Worm (Caenorhabditis elegans) whole organism, late embryonic: ENCODE results near the gene fbxa-202.

Experiments
- C08G9.2 ChIP-seq: sonication (generic microtip); optimal IDR thresholded peaks from 2 replicates; lab custom pipeline; 2016; ENCODE audit warnings: mild to moderate bottlenecking, missing genetic modification characterization, moderate library complexity, missing compliant biosample characterization
- C38D4.7 ChIP-seq: fragments of 200-800 bp; sonication (Bioruptor generic); optimal IDR thresholded peaks from 2 replicates; lab custom pipeline; 2018; ENCODE audit warnings: mild to moderate bottlenecking, missing genetic modification characterization, moderate library complexity, missing compliant biosample characterization
- F13H6.1 ChIP-seq: sonication (generic microtip); optimal IDR thresholded peaks from 2 replicates; lab custom pipeline; 2016; ENCODE audit warnings: missing genetic modification characterization, missing compliant biosample characterization
- K02D7.2 ChIP-seq: sonication (generic microtip); optimal IDR thresholded peaks from 2 replicates; lab custom pipeline; 2017; ENCODE audit warnings: mild to moderate bottlenecking, missing genetic modification characterization, missing compliant biosample characterization
- ahr-1 ChIP-seq: sonication (generic microtip); optimal IDR thresholded peaks from 2 replicates; lab custom pipeline; 2016; ENCODE audit warnings: missing genetic modification characterization, missing compliant biosample characterization
- ceh-18 ChIP-seq: sonication (generic microtip); optimal IDR thresholded peaks from 2 replicates; lab custom pipeline; 2016; ENCODE audit warnings: missing genetic modification characterization, missing compliant biosample characterization
- ceh-19 ChIP-seq: fragments of 200-800 bp; sonication (Bioruptor generic); optimal IDR thresholded peaks from 2 replicates; lab custom pipeline; 2018; ENCODE audit warnings: mild to moderate bottlenecking, missing genetic modification characterization, missing compliant biosample characterization
- ceh-22 ChIP-seq: sonication (generic microtip); optimal IDR thresholded peaks from 2 replicates; lab custom pipeline; 2017; ENCODE audit warnings: missing biosample characterization, missing genetic modification characterization
- ceh-30 ChIP-seq: fragments of 150-350 bp; optimal IDR thresholded peaks from 2 replicates; lab custom pipeline; 2014; ENCODE audit warnings: missing biosample characterization, missing genetic modification characterization
- ceh-34 ChIP-seq: sonication (generic microtip); optimal IDR thresholded peaks from 2 replicates; lab custom pipeline; 2016; ENCODE audit warnings: mild to moderate bottlenecking, missing genetic modification characterization, missing compliant biosample characterization
- ceh-48 ChIP-seq: sonication (generic microtip); optimal IDR thresholded peaks from 2 replicates; lab custom pipeline; 2016; ENCODE audit warnings: missing genetic modification characterization, inconsistent platforms, missing compliant biosample characterization
- ceh-6 ChIP-seq: fragments of 200-800 bp; sonication (Bioruptor generic); optimal IDR thresholded peaks from 2 replicates; lab custom pipeline; 2018; ENCODE audit warnings: mild to moderate bottlenecking, missing genetic modification characterization, missing compliant biosample characterization
- che-1 ChIP-seq: sonication (generic microtip); optimal IDR thresholded peaks from 2 replicates; lab custom pipeline; 2016; ENCODE audit warnings: mild to moderate bottlenecking, missing genetic modification characterization, missing compliant biosample characterization
- dmd-4 ChIP-seq: sonication (generic microtip); optimal IDR thresholded peaks from 2 replicates; lab custom pipeline; 2016; ENCODE audit warnings: borderline replicate concordance, missing genetic modification characterization, missing compliant biosample characterization
- eyg-1 ChIP-seq: sonication (generic microtip); optimal IDR thresholded peaks from 2 replicates; lab custom pipeline; 2016; ENCODE audit warnings: missing genotype, missing genetic modification characterization, missing compliant biosample characterization
- fax-1 ChIP-seq: sonication (generic microtip); optimal IDR thresholded peaks from 2 replicates; lab custom pipeline; 2016; ENCODE audit warnings: missing genotype, missing genetic modification characterization, missing compliant biosample characterization
- fkh-10 ChIP-seq: fragments of 150-350 bp; optimal IDR thresholded peaks from 2 replicates; lab custom pipeline; 2014; ENCODE audit warnings: missing biosample characterization, missing genetic modification reagents, missing genetic modification characterization
- gmeb-2 ChIP-seq: sonication (generic microtip); optimal IDR thresholded peaks from 2 replicates; lab custom pipeline; 2016; ENCODE audit warnings: missing genetic modification characterization, inconsistent platforms, missing compliant biosample characterization
- hlh-13 ChIP-seq: fragments of 200-800 bp; sonication (Bioruptor generic); optimal IDR thresholded peaks from 2 replicates; lab custom pipeline; 2018; ENCODE audit warnings: mild to moderate bottlenecking, missing genetic modification characterization, missing compliant biosample characterization
- hlh-30 ChIP-seq: sonication (generic microtip); optimal IDR thresholded peaks from 2 replicates; lab custom pipeline; 2017; ENCODE audit warnings: antibody characterized with exemption, missing genetic modification characterization, missing compliant biosample characterization; ENCODE audit not compliant: insufficient read depth
- hlh-6 ChIP-seq: sonication (generic microtip); optimal IDR thresholded peaks from 2 replicates; lab custom pipeline; 2016; ENCODE audit warnings: missing genotype, missing genetic modification characterization, missing compliant biosample characterization
- madf-2 ChIP-seq: sonication (generic microtip); optimal IDR thresholded peaks from 2 replicates; lab custom pipeline; 2017; ENCODE audit warnings: missing genetic modification characterization, missing compliant biosample characterization
- nfya-1 ChIP-seq: sonication (generic microtip); optimal IDR thresholded peaks from 2 replicates; lab custom pipeline; 2017; ENCODE audit warnings: missing genetic modification characterization, mild to moderate bottlenecking, missing compliant biosample characterization, antibody characterized with exemption, moderate library complexity
- pax-1 ChIP-seq: fragments of 150-350 bp; optimal IDR thresholded peaks from 2 replicates; lab custom pipeline; 2014; ENCODE audit warnings: missing biosample characterization, missing genetic modification characterization
- pha-2 ChIP-seq: sonication (generic microtip); optimal IDR thresholded peaks from 2 replicates; lab custom pipeline; 2017; ENCODE audit warnings: mild to moderate bottlenecking, missing genetic modification characterization, missing compliant biosample characterization
- pha-4 ChIP-seq: fragments of 150-350 bp; optimal IDR thresholded peaks from 2 replicates; lab custom pipeline; 2018; ENCODE audit warnings: missing biosample characterization, missing genetic modification reagents, missing genetic modification characterization
- pros-1 ChIP-seq: fragments of 150-350 bp; optimal IDR thresholded peaks from 2 replicates; lab custom pipeline; 2014; ENCODE audit warnings: missing biosample characterization, missing genetic modification reagents, missing genetic modification characterization
- ref-2 ChIP-seq: sonication (generic microtip); optimal IDR thresholded peaks from 2 replicates; lab custom pipeline; 2016; ENCODE audit warnings: missing genetic modification characterization, missing compliant biosample characterization
- syd-9 ChIP-seq: sonication (generic microtip); optimal IDR thresholded peaks from 2 replicates; lab custom pipeline; 2016; ENCODE audit warnings: mild to moderate bottlenecking, missing genetic modification characterization, moderate library complexity, missing compliant biosample characterization
- tbx-2 ChIP-seq: sonication (generic microtip); optimal IDR thresholded peaks from 2 replicates; lab custom pipeline; 2016; ENCODE audit warnings: missing genetic modification characterization, missing compliant biosample characterization
- tbx-7 ChIP-seq: sonication (generic microtip); optimal IDR thresholded peaks from 2 replicates; lab custom pipeline; 2016; ENCODE audit warnings: missing genotype, missing genetic modification characterization, missing compliant biosample characterization
- ttx-3 ChIP-seq: sonication (generic microtip); optimal IDR thresholded peaks from 2 replicates; lab custom pipeline; 2016; ENCODE audit warnings: missing genetic modification reagents, missing genetic modification characterization, missing compliant biosample characterization
- unc-86 ChIP-seq: sonication (generic microtip); optimal IDR thresholded peaks from 2 replicates; lab custom pipeline; 2016; ENCODE audit warnings: missing genetic modification characterization, missing compliant biosample characterization
- ztf-16 ChIP-seq: sonication (generic microtip); optimal IDR thresholded peaks from 2 replicates; lab custom pipeline; 2017; ENCODE audit warnings: missing genetic modification characterization, missing compliant biosample characterization

The fbxa-202 gene

DNA sequence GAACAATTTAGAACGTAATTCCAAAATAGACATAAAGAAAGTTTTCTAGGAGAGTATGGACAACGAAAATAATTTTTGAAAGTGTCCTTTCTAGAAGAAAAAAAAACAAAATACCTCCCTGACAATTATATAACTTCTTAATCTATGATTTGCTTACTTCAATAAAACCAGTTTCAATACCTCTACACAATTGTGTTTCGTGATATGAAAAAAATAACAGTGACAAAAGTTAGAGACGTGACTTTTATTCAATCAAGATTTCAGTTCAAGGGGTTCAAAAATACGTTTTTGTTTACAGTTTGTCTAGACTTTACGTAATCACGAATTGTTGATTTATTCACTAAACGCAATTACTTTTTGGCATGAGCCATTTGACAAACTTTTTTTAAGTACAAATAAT, 5.8 kb upstream of the fbxa-202 start:
- TF ChIP-seq dmd-4 (tag; lab: Kevin White, UChicago) (no peak), ceh-48 (tag; lab: Kevin White, UChicago) (no peak), eyg-1 (tag; lab: Kevin White, UChicago) (no peak), ceh-6 (GFP tag; lab: Kevin White, UChicago) (no peak), che-1 (tag; lab: Kevin White, UChicago) (no peak), fkh-10 (GFP tag; lab: Kevin White, UChicago) (no peak), ahr-1 (tag; lab: Kevin White, UChicago) (no peak), ceh-19 (no peak), pha-2 (tag; lab: Kevin White, UChicago) (no peak)

DNA sequence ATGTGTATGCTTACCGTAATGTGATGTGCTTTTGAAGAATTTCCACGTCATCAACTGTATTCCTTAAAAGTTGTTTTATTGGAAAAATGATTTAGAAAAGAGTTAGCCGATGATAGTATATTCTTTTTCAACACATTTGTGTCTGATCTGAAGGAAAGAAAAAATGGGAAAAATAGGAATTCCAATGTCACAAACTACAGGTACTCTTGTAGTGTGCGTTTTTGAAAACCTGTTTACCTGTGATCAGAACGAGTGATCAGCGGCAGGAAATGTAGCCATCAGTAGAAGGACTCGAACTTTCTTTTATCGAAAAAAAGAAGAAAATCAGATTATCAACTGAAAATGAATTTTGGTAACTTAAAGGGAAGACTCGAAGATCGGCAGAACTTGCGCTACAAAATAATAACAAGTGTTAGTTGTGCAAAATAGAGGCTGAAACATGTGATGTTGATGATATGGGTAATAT, 5.3 kb upstream of the fbxa-202 start, which contains the start of gene T28C12.15:
TSS of gene T28C12.15 (minus strand) at position 51 of the 466 bp plus-strand sequence.
- TF ChIP-seq dmd-4 (tag; lab: Kevin White, UChicago) = no peak

DNA sequence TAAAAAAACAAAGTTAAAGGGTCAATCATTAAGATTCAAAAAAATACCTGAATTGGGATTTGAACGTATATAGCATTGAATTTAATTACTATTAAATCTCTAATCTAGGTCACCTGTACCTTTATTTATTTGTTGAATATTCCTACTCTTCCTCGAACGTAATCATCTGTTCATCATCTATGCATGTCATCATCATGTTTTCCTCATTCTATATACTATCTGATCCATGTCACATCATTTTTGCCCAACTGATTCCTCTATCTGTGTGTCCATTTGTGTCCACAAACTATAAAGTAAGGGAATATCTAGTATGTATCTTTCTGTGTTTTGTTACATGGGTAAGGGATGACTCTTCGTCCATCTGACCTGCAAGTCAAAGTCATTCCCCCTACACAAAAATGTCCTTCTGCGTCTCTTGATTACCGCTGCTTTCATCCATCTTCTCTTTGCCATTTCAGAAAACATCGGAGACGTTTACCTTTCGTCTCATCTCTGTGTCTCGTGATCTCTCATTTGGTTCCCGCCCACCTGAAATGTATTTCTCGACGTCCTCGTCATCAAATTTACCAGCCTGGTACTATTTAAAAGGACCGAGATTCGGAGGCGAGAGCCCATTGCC, 4.2 kb upstream of the fbxa-202 start:
- TF ChIP-seq ceh-18 (tag; lab: Kevin White, UChicago) (no peak), ref-2 (tag; lab: Kevin White, UChicago) (no peak), pha-2 (tag; lab: Kevin White, UChicago) (no peak), hlh-30 (tag; lab: Kevin White, UChicago) (no peak), gmeb-2 (tag; lab: Kevin White, UChicago) (no peak), syd-9 (tag; lab: Kevin White, UChicago) (no peak), madf-2 (tag; lab: Kevin White, UChicago) (no peak)

DNA sequence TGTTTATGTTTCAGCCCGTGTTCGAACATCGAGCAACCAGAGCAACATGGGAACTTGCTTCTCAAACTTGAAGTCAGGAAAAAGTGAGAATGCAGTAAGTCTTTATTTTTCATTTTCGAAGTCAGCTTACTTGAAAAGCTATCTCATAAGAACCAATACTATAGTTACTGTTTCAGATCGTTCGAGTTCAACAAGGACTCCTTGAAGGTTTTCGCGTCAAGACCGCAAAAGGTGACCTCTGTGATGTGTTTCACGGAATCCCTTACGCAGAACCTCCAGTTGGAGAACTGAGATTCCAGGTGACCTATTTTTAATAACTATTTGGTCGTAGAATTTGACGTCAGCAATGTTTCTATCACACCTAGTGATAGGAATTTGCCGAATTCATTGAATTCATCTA, 3.5 kb upstream of the fbxa-202 start:
- TF ChIP-seq ttx-3 (no peak), nfya-1 (tag; lab: Kevin White, UChicago) (no peak), tbx-7 (no peak), pax-1 (tag; lab: Kevin White, UChicago) (no peak), gmeb-2 (tag; lab: Kevin White, UChicago) (no peak), hlh-13 (GFP tag; lab: Kevin White, UChicago) (no peak), syd-9 (tag; lab: Kevin White, UChicago) (no peak), unc-86 (tag; lab: Kevin White, UChicago) (no peak), pha-4 (tag; lab: Kevin White, UChicago) (no peak), K02D7.2 (tag; lab: Kevin White, UChicago) (no peak), tbx-2 (tag; lab: Kevin White, UChicago) (no peak), pros-1 (tag; lab: Kevin White, UChicago) (no peak), hlh-6 (tag; lab: Kevin White, UChicago) (no peak), che-1 (tag; lab: Kevin White, UChicago) (no peak), fax-1 (no peak), dmd-4 (tag; lab: Kevin White, UChicago) (no peak), ceh-34 (no peak), C38D4.7 (GFP tag; lab: Kevin White, UChicago) (no peak)

DNA sequence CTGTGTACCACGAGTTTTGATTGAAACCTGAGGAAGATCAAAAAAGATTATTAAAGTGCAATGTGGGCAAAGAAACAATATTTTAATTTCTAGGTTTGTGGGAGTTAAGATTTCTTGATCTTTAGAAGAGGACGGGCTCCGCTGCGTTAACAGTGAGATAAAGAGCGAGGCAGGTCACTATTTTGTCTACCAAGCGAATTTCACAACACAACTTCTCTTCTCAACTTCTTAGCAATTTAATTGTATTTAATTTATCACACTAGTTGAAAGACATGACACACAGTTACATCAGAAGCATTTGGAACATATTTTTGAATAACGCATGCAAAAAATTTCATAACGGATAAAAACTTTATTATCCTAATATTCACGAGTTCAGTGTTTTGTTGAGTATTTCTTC, 686 bp upstream of the fbxa-202 start:
- TF ChIP-seq C38D4.7 (GFP tag; lab: Kevin White, UChicago) (no peak), F13H6.1 (tag; lab: Kevin White, UChicago) (no peak), pha-2 (tag; lab: Kevin White, UChicago) (no peak), ceh-22 (tag; lab: Kevin White, UChicago) (no peak), syd-9 (tag; lab: Kevin White, UChicago) (no peak), hlh-13 (GFP tag; lab: Kevin White, UChicago) (no peak), C08G9.2 (no peak), ztf-16 (tag; lab: Kevin White, UChicago) (no peak), eyg-1 (tag; lab: Kevin White, UChicago) (no peak), ceh-30 (tag; lab: Kevin White, UChicago) (no peak)
